Worm (Caenorhabditis elegans) whole organism, late embryonic: ENCODE measurements around the gene gro-1.

Source experiments
- C38D4.7 ChIP-seq: fragments of 200-800 bp; sonication (Bioruptor generic); optimal IDR thresholded peaks from 2 replicates; lab custom pipeline; 2018; ENCODE audit warnings: mild to moderate bottlenecking, missing genetic modification characterization, moderate library complexity, missing compliant biosample characterization
- K02D7.2 ChIP-seq: sonication (generic microtip); optimal IDR thresholded peaks from 2 replicates; lab custom pipeline; 2017; ENCODE audit warnings: mild to moderate bottlenecking, missing genetic modification characterization, missing compliant biosample characterization
- K09A11.1 ChIP-seq: sonication (generic microtip); optimal IDR thresholded peaks from 2 replicates; lab custom pipeline; 2017; ENCODE audit warnings: antibody characterized with exemption, mild to moderate bottlenecking, missing genetic modification characterization, missing compliant biosample characterization; ENCODE audit not compliant: insufficient read depth
- ahr-1 ChIP-seq: sonication (generic microtip); optimal IDR thresholded peaks from 2 replicates; lab custom pipeline; 2016; ENCODE audit warnings: missing genetic modification characterization, missing compliant biosample characterization
- ama-1 ChIP-seq: fragments of 150-350 bp; optimal IDR thresholded peaks from 2 replicates; lab custom pipeline; 2014
- ceh-14 ChIP-seq: sonication (generic microtip); optimal IDR thresholded peaks from 2 replicates; lab custom pipeline; 2016; ENCODE audit warnings: missing genotype, missing genetic modification characterization, missing compliant biosample characterization
- ceh-18 ChIP-seq: sonication (generic microtip); optimal IDR thresholded peaks from 2 replicates; lab custom pipeline; 2016; ENCODE audit warnings: missing genetic modification characterization, missing compliant biosample characterization
- ceh-19 ChIP-seq: fragments of 200-800 bp; sonication (Bioruptor generic); optimal IDR thresholded peaks from 2 replicates; lab custom pipeline; 2018; ENCODE audit warnings: mild to moderate bottlenecking, missing genetic modification characterization, missing compliant biosample characterization
- ceh-22 ChIP-seq: sonication (generic microtip); optimal IDR thresholded peaks from 2 replicates; lab custom pipeline; 2017; ENCODE audit warnings: missing biosample characterization, missing genetic modification characterization
- ceh-30 ChIP-seq: fragments of 150-350 bp; optimal IDR thresholded peaks from 2 replicates; lab custom pipeline; 2014; ENCODE audit warnings: missing biosample characterization, missing genetic modification characterization
- ceh-31 ChIP-seq: sonication (generic microtip); optimal IDR thresholded peaks from 2 replicates; lab custom pipeline; 2016; ENCODE audit warnings: missing genetic modification characterization, missing compliant biosample characterization
- ceh-34 ChIP-seq: sonication (generic microtip); optimal IDR thresholded peaks from 2 replicates; lab custom pipeline; 2016; ENCODE audit warnings: mild to moderate bottlenecking, missing genetic modification characterization, missing compliant biosample characterization
- ceh-6 ChIP-seq: fragments of 200-800 bp; sonication (Bioruptor generic); optimal IDR thresholded peaks from 2 replicates; lab custom pipeline; 2018; ENCODE audit warnings: mild to moderate bottlenecking, missing genetic modification characterization, missing compliant biosample characterization
- dmd-4 ChIP-seq: sonication (generic microtip); optimal IDR thresholded peaks from 2 replicates; lab custom pipeline; 2016; ENCODE audit warnings: borderline replicate concordance, missing genetic modification characterization, missing compliant biosample characterization
- elt-2 ChIP-seq: sonication (generic microtip); optimal IDR thresholded peaks from 2 replicates; lab custom pipeline; 2016; ENCODE audit warnings: missing genetic modification reagents, missing genetic modification characterization, missing compliant biosample characterization
- ets-4 ChIP-seq: sonication (generic microtip); optimal IDR thresholded peaks from 2 replicates; lab custom pipeline; 2016; ENCODE audit warnings: missing genetic modification characterization, missing compliant biosample characterization
- fax-1 ChIP-seq: sonication (generic microtip); optimal IDR thresholded peaks from 2 replicates; lab custom pipeline; 2016; ENCODE audit warnings: missing genotype, missing genetic modification characterization, missing compliant biosample characterization
- fkh-6 ChIP-seq: sonication (generic microtip); optimal IDR thresholded peaks from 2 replicates; lab custom pipeline; 2016; ENCODE audit warnings: missing genetic modification characterization, missing compliant biosample characterization
- hlh-15 ChIP-seq: sonication (generic microtip); optimal IDR thresholded peaks from 2 replicates; lab custom pipeline; 2016; ENCODE audit warnings: missing genetic modification characterization, missing compliant biosample characterization
- hlh-30 ChIP-seq: sonication (generic microtip); optimal IDR thresholded peaks from 2 replicates; lab custom pipeline; 2017; ENCODE audit warnings: antibody characterized with exemption, missing genetic modification characterization, missing compliant biosample characterization; ENCODE audit not compliant: insufficient read depth
- hlh-8 ChIP-seq: sonication (generic microtip); optimal IDR thresholded peaks from 2 replicates; lab custom pipeline; 2016; ENCODE audit warnings: missing genotype, missing genetic modification characterization, missing compliant biosample characterization
- lin-11 ChIP-seq: fragments of 200-800 bp; sonication (Bioruptor generic); optimal IDR thresholded peaks from 2 replicates; lab custom pipeline; 2018; ENCODE audit warnings: mild to moderate bottlenecking, missing genetic modification characterization, missing compliant biosample characterization
- madf-2 ChIP-seq: sonication (generic microtip); optimal IDR thresholded peaks from 2 replicates; lab custom pipeline; 2017; ENCODE audit warnings: missing genetic modification characterization, missing compliant biosample characterization
- nfya-1 ChIP-seq: sonication (generic microtip); optimal IDR thresholded peaks from 2 replicates; lab custom pipeline; 2017; ENCODE audit warnings: missing genetic modification characterization, mild to moderate bottlenecking, missing compliant biosample characterization, antibody characterized with exemption, moderate library complexity
- nhr-11 ChIP-seq: fragments of 150-350 bp; optimal IDR thresholded peaks from 2 replicates; lab custom pipeline; 2014; ENCODE audit warnings: missing biosample characterization, missing genetic modification characterization
- odd-2 ChIP-seq: sonication (generic microtip); optimal IDR thresholded peaks from 2 replicates; lab custom pipeline; 2017; ENCODE audit warnings: antibody characterized with exemption, mild to moderate bottlenecking, missing genetic modification characterization, missing compliant biosample characterization
- pax-1 ChIP-seq: fragments of 150-350 bp; optimal IDR thresholded peaks from 2 replicates; lab custom pipeline; 2014; ENCODE audit warnings: missing biosample characterization, missing genetic modification characterization
- pqm-1 ChIP-seq: sonication (generic microtip); optimal IDR thresholded peaks from 2 replicates; lab custom pipeline; 2016; ENCODE audit warnings: missing genetic modification characterization, missing compliant biosample characterization
- tbx-2 ChIP-seq: sonication (generic microtip); optimal IDR thresholded peaks from 2 replicates; lab custom pipeline; 2016; ENCODE audit warnings: missing genetic modification characterization, missing compliant biosample characterization
- ttx-3 ChIP-seq: sonication (generic microtip); optimal IDR thresholded peaks from 2 replicates; lab custom pipeline; 2016; ENCODE audit warnings: missing genetic modification reagents, missing genetic modification characterization, missing compliant biosample characterization
- unc-42 ChIP-seq: sonication (generic microtip); optimal IDR thresholded peaks from 2 replicates; lab custom pipeline; 2016; ENCODE audit warnings: missing genotype, missing genetic modification characterization, missing compliant biosample characterization
- unc-55 ChIP-seq: sonication (generic microtip); optimal IDR thresholded peaks from 2 replicates; lab custom pipeline; 2017; ENCODE audit warnings: missing biosample characterization, missing genetic modification reagents, missing genetic modification characterization
- ztf-16 ChIP-seq: sonication (generic microtip); optimal IDR thresholded peaks from 2 replicates; lab custom pipeline; 2017; ENCODE audit warnings: missing genetic modification characterization, missing compliant biosample characterization

The gro-1 gene

DNA sequence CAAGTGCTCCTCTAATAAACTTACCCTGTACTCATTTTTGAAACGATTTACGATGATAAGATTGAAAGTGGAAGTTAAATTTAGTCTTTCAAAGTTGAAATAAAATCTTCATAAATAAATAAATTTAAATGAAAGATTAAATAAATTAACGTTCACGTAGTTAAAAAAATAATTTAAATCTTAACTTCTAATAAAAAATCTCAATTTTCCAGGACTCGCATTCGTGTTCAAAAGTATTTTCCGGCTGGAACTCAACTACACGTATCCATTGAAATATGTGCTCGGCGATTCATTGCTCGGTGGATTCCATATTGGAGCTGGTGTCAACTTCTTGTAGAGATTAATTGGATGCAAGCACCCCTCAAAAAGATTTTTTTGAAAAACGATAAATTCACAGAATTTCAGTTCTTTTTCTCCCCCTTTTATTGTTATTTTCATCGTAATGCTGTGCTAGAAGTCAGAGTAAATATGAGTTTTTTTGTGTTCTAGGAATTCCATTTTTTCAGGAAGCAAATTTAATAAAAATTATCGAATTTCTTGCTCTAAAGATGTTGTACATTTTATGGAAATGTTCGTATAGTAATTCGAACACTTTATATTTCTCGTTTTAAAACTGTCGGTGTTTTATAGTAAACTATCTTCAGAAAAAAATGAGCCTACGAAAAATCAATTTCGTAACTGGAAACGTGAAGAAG, 1.5 kb upstream of the gro-1 start, which contains the start of the genes C34E10.9 and hap-1:
Gene C34E10.9 (minus strand): TSS at position 101 of the 695 bp plus-strand sequence.
Gene hap-1 (plus strand): TSS at position 645 of the 695 bp plus-strand sequence.
- TF ChIP-seq unc-55 (GFP tag; lab: Kevin White, UChicago), result no peak
- no peak for TF ChIP-seq ceh-18 (tag; lab: Kevin White, UChicago)
- TF ChIP-seq ztf-16, result no peak
- no peak for TF ChIP-seq fkh-6 (tag; lab: Kevin White, UChicago)
- TF ChIP-seq K09A11.1, result no peak
- no peak for TF ChIP-seq ceh-34 (tag; lab: Kevin White, UChicago)
- TF ChIP-seq madf-2, result no peak
- no peak for TF ChIP-seq ahr-1 (tag; lab: Kevin White, UChicago)
- no peak for TF ChIP-seq unc-42 (tag; lab: Kevin White, UChicago)
- no peak for TF ChIP-seq fax-1 (tag; lab: Kevin White, UChicago)
- no peak for TF ChIP-seq hlh-8 (tag; lab: Kevin White, UChicago)
- no peak for TF ChIP-seq ttx-3 (tag; lab: Kevin White, UChicago)
- TF ChIP-seq ceh-22 (tag; lab: Kevin White, UChicago), result no peak

DNA sequence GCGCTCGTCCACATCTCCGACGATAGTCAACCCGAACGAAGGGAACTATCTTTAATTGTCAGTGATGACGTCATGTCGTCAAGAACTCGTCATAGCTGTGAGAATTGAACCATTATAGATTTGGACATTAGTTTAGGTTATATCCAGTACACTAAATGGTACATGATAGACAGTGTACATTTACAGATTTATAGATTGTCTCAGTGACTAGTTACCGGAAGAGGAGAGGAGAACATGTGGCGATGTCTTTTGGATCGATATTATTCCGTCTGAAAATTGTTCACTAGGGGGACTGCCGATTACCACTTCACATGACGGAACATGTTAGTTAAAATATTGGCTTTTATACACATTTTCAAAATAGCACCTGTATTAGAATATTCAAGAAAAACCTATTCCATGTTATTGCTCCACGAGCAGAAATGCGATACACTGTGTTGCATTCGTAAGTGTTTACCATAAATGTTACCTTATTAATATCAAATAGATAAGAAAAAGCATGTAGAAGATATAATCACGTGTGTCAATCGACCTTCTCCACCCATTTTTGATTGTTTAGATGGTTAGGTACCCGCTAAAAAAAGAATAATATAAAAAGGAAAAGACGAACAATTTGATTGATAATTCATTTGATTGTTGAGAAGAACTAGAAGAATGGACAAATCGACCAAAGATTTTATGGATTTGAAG, 2.4 kb downstream of the gro-1 start, which contains the start of gene ZC395.5:
Gene ZC395.5 (plus strand): TSS at position 632 of the 690 bp plus-strand sequence.
- TF ChIP-seq tbx-2 (tag; lab: Kevin White, UChicago) (no peak), ceh-6 (GFP tag; lab: Kevin White, UChicago) (no peak), ceh-30 (tag; lab: Kevin White, UChicago) (no peak), C38D4.7 (no peak), unc-55 (GFP tag; lab: Kevin White, UChicago) (no peak)
- TF ChIP-seq, all 69 proteins: peak for 0

DNA sequence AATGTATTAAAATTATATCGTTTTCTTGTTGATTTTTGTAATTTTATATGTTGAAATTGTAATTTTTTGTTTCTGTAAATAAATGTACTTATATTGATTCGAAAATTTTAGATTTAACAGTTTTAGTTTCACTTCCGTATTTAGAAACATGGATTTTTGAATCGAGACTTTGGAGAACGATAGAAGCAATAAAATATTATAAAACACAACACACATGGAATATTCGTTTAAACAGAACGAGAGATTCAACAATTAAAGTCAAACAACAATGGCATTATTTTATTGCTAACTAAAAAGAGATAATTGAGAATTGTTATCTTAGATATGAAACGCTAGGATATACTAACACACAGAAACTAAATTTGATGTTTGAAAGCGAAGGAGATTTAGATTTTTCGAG, 3.6 kb downstream of the gro-1 start:
- TF ChIP-seq ztf-16 (no peak), lin-11 (tag; lab: Kevin White, UChicago) (no peak), K02D7.2 (tag; lab: Kevin White, UChicago) (no peak), nfya-1 (tag; lab: Kevin White, UChicago) (no peak), ceh-14 (tag; lab: Kevin White, UChicago) (no peak), pax-1 (tag; lab: Kevin White, UChicago) (no peak), odd-2 (tag; lab: Kevin White, UChicago) (no peak), hlh-30 (tag; lab: Kevin White, UChicago) (no peak), hlh-15 (no peak), ceh-19 (GFP tag; lab: Kevin White, UChicago) (no peak), ceh-6 (GFP tag; lab: Kevin White, UChicago) (no peak), K09A11.1 (no peak), nhr-11 (tag; lab: Kevin White, UChicago) (no peak), ama-1 (lab: Kevin White, UChicago) (no peak), ets-4 (tag; lab: Kevin White, UChicago) (no peak), dmd-4 (tag; lab: Kevin White, UChicago) (no peak)

DNA sequence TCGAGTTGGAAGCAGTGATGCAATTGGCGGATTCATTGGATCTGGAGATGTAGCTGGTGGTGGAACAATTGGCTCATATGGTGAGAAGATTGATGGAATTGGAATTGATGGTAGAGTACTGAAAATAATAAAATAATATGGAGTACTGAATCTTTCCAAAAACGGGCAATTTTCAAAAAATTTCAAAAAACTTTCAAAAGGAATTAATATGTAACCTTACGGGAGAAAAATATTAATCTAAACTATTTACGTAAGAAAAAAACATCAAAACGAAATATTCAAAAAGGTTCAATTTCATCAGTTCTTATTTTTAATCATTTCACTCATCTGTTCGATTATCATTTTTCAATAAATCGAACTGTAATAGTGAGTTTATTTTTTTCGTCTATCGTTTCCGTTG, 4.9 kb downstream of the gro-1 start, which contains the start of gene ZC395.4:
Gene ZC395.4 (plus strand): TSS at position 301 of the 400 bp plus-strand sequence.
- TF ChIP-seq elt-2 (no peak), pqm-1 (tag; lab: Kevin White, UChicago) (no peak), ceh-31 (no peak)
